Worm (Caenorhabditis elegans): ENCODE data around the gene pnk-4.

pnk-4 gene

ce11 chrX:5122369-5122768 lies 34.7 kb downstream of the pnk-4 start:
- TF ChIP-seq vab-7 (GFP tag; IDR thresholded peaks at IDR 0.05), result no peak
- TF ChIP-seq Y75B8A.6 (GFP tag; IDR thresholded peaks at IDR 0.05), result no peak
- TF ChIP-seq dpl-1 (GFP tag; optimal IDR thresholded peaks at IDR 0.05), result no peak
- TF ChIP-seq php-3 (GFP tag; IDR thresholded peaks at IDR 0.05), result no peak
- TF ChIP-seq unc-39 (tag; optimal IDR thresholded peaks at IDR 0.05), result no peak
- TF ChIP-seq daf-16 (GFP tag; optimal IDR thresholded peaks at IDR 0.05), result no peak
- peak; percentile 62 for TF ChIP-seq daf-16 (tag; optimal IDR thresholded peaks at IDR 0.05)
- TF ChIP-seq hlh-30 (tag; optimal IDR thresholded peaks at IDR 0.05; ENCODE audit: insufficient read depth), result peak; percentile 69
- no peak for TF ChIP-seq ZK337.2 (GFP tag; IDR thresholded peaks at IDR 0.05)
- TF ChIP-seq ctbp-1 (GFP tag; IDR thresholded peaks at IDR 0.05), result no peak
- TF ChIP-seq Y105C5A.15 (GFP tag; IDR thresholded peaks at IDR 0.05), result no peak
- no peak for TF ChIP-seq daf-12 (tag; optimal IDR thresholded peaks at IDR 0.05)
- TF ChIP-seq mxl-2 (GFP tag; conservative IDR thresholded peaks at IDR 0.05), result no peak
- no peak for TF ChIP-seq skn-1 (tag; optimal IDR thresholded peaks at IDR 0.05)
- TF ChIP-seq sdz-12 (GFP tag; optimal IDR thresholded peaks at IDR 0.05), result no peak
- TF ChIP-seq ama-1 (optimal IDR thresholded peaks at IDR 0.05), result no peak
- TF ChIP-seq unc-130 (GFP tag; optimal IDR thresholded peaks at IDR 0.05), result no peak
- no peak for TF ChIP-seq ztf-7 (tag; optimal IDR thresholded peaks at IDR 0.05)
- TF ChIP-seq pqm-1 (tag; optimal IDR thresholded peaks at IDR 0.05), result no peak
- peak; percentile 49 for TF ChIP-seq hlh-11 (tag; optimal IDR thresholded peaks at IDR 0.05)
- peak; percentile 81 for TF ChIP-seq lin-1 (GFP tag; IDR thresholded peaks at IDR 0.05)
- no peak for TF ChIP-seq zag-1 (tag; optimal IDR thresholded peaks at IDR 0.05)
- TF ChIP-seq egl-27 (tag; optimal IDR thresholded peaks at IDR 0.05), result no peak
- TF ChIP-seq unc-62 (GFP tag; optimal IDR thresholded peaks at IDR 0.05 in 1 of 2), result no peak
- TF ChIP-seq unc-62 (tag; optimal IDR thresholded peaks at IDR 0.05), result no peak
- no peak for TF ChIP-seq aly-2 (tag; optimal IDR thresholded peaks at IDR 0.05)
- TF ChIP-seq nhr-42 (GFP tag; IDR thresholded peaks at IDR 0.05), result no peak
- TF ChIP-seq madf-9 (GFP tag; conservative IDR thresholded peaks at IDR 0.05), result no peak
- TF ChIP-seq mdt-29 (GFP tag; IDR thresholded peaks at IDR 0.05), result peak; percentile 84
- no peak for TF ChIP-seq nhr-48 (tag; optimal IDR thresholded peaks at IDR 0.05)
- no peak for TF ChIP-seq attf-4 (tag; optimal IDR thresholded peaks at IDR 0.05)
- TF ChIP-seq lin-13 (GFP tag; optimal IDR thresholded peaks at IDR 0.05), result no peak
- no peak for TF ChIP-seq zfp-3 (GFP tag; conservative IDR thresholded peaks at IDR 0.05)
- TF ChIP-seq tra-1 (GFP tag; IDR thresholded peaks at IDR 0.05), result peak; percentile 78; the same call in 1 of the 2 replicates
- TF ChIP-seq aha-1 (tag), result peak; percentile 79
- 0 out of 2 replicates have a peak, but pooled peaks have one; percentile 16 for TF ChIP-seq pha-4 (GFP tag; IDR thresholded peaks at IDR 0.05)
- no peak for TF ChIP-seq pha-4 (tag; optimal IDR thresholded peaks at IDR 0.05)
- no peak for TF ChIP-seq nhr-11 (tag; optimal IDR thresholded peaks at IDR 0.05)
- no peak for TF ChIP-seq ceh-62 (tag; optimal IDR thresholded peaks at IDR 0.05)
- no peak for TF ChIP-seq dmd-8 (GFP tag; IDR thresholded peaks at IDR 0.05)
- TF ChIP-seq daf-19 (GFP tag; conservative IDR thresholded peaks at IDR 0.05), result no peak
- TF ChIP-seq egl-43 (GFP tag; IDR thresholded peaks at IDR 0.05), result no peak
- TF ChIP-seq F37D6.2 (tag; optimal IDR thresholded peaks at IDR 0.05), result no peak
- no peak for TF ChIP-seq madf-5 (GFP tag; IDR thresholded peaks at IDR 0.05)
- no peak for TF ChIP-seq T26A8.4 (GFP tag; IDR thresholded peaks at IDR 0.05)
- no peak for TF ChIP-seq fos-1 (tag; optimal IDR thresholded peaks at IDR 0.05)
- TF ChIP-seq nhr-76 (tag; optimal IDR thresholded peaks at IDR 0.05), result no peak
- TF ChIP-seq nhr-111 (GFP tag; optimal IDR thresholded peaks at IDR 0.05), result no peak
- TF ChIP-seq gei-8 (GFP tag; optimal IDR thresholded peaks at IDR 0.05), result no peak
- no peak for TF ChIP-seq tag-97 (GFP tag; IDR thresholded peaks at IDR 0.05)
- TF ChIP-seq nhr-28 (tag; optimal IDR thresholded peaks at IDR 0.05), result peak; percentile 49
- no peak for TF ChIP-seq lin-39 (tag; optimal IDR thresholded peaks at IDR 0.05)
- TF ChIP-seq set-16 (GFP tag; IDR thresholded peaks at IDR 0.05), result no peak
- no peak for TF ChIP-seq zip-11 (GFP tag; IDR thresholded peaks at IDR 0.05)
- TF ChIP-seq dve-1 (tag; optimal IDR thresholded peaks at IDR 0.05; ENCODE audit: insufficient read depth), result peak; percentile 59
